Fruit fly (Drosophila melanogaster) whole organism, embryonic: Measurements from ENCODE around the gene nmdyn-D7.
A peak's percentile ranks its signal among the peaks of the same experiment; 100 is the strongest.

ENCODE experiments used
- B-H2 ChIP-seq: fragments of 200-800 bp; sonication (Bioruptor generic); optimal IDR thresholded peaks from 2 replicates; lab custom pipeline; 2018; ENCODE audit warnings: missing biosample characterization, mild to moderate bottlenecking, missing genetic modification characterization
- CG10274 ChIP-seq: fragments of 200-800 bp; sonication (Bioruptor generic); optimal IDR thresholded peaks from 3 replicates; lab custom pipeline; 2017; ENCODE audit warnings: missing biosample characterization, mild to moderate bottlenecking, missing genetic modification characterization
- CG10366 ChIP-seq: fragments of 200-800 bp; sonication (Bioruptor generic); IDR thresholded peaks from 2 replicates; pipeline ENCODE4 v1.3.6; 2022; ENCODE audit warnings: missing biosample characterization, missing genetic modification characterization
- CG12104 ChIP-seq: fragments of 200-800 bp; sonication (Bioruptor generic); optimal IDR thresholded peaks from 3 replicates; lab custom pipeline; 2016; ENCODE audit warnings: missing biosample characterization, missing genetic modification characterization
- CG13123 ChIP-seq: fragments of 200-800 bp; sonication (Bioruptor generic); optimal IDR thresholded peaks from 2 replicates; lab custom pipeline; 2016; ENCODE audit warnings: missing biosample characterization, missing genetic modification characterization
- CG13775 ChIP-seq: fragments of 200-800 bp; sonication (Bioruptor generic); optimal IDR thresholded peaks from 3 replicates; lab custom pipeline; 2017; ENCODE audit warnings: missing biosample characterization, mild to moderate bottlenecking, missing genetic modification characterization
- CG1529 ChIP-seq: fragments of 200-800 bp; sonication (Bioruptor generic); optimal IDR thresholded peaks from 3 replicates; lab custom pipeline; 2018; ENCODE audit warnings: missing biosample characterization, missing genetic modification characterization
- CG15514 ChIP-seq: fragments of 200-800 bp; sonication (Bioruptor generic); optimal IDR thresholded peaks from 3 replicates; lab custom pipeline; 2017; ENCODE audit warnings: missing biosample characterization, missing genetic modification characterization, mild to moderate bottlenecking, moderate library complexity, missing genetic modification reagents
- CG1602 ChIP-seq: fragments of 200-800 bp; sonication (Bioruptor generic); optimal IDR thresholded peaks from 3 replicates; lab custom pipeline; 2016; ENCODE audit warnings: missing biosample characterization, missing genetic modification characterization
- CG1647 ChIP-seq: fragments of 200-800 bp; sonication (Bioruptor generic); optimal IDR thresholded peaks from 3 replicates; lab custom pipeline; 2016; ENCODE audit warnings: missing biosample characterization, missing genetic modification characterization
- CG17612 ChIP-seq: fragments of 200-800 bp; sonication (Bioruptor generic); IDR thresholded peaks from 2 replicates; pipeline ENCODE4 v1.3.6; 2022; ENCODE audit warnings: missing biosample characterization, missing genetic modification characterization
- CG30431 ChIP-seq: fragments of 200-800 bp; sonication (Bioruptor generic); optimal IDR thresholded peaks from 2 replicates; lab custom pipeline; 2017; ENCODE audit warnings: missing biosample characterization, missing genetic modification characterization
- CG3065 ChIP-seq: fragments of 200-800 bp; sonication (Bioruptor generic); optimal IDR thresholded peaks from 2 replicates; lab custom pipeline; 2016; ENCODE audit warnings: missing biosample characterization, missing genetic modification characterization
- CG3838 ChIP-seq: fragments of 200-800 bp; sonication (Bioruptor generic); optimal IDR thresholded peaks from 3 replicates; lab custom pipeline; 2016; ENCODE audit warnings: missing biosample characterization, missing genetic modification characterization
- CG42726 ChIP-seq: fragments of 200-800 bp; sonication (Bioruptor generic); IDR thresholded peaks from 2 replicates; pipeline ENCODE4 v1.3.6; 2022; ENCODE audit warnings: missing biosample characterization, missing genetic modification characterization; ENCODE audit not compliant: partially characterized antibody
- CG5180 ChIP-seq: fragments of 200-800 bp; sonication (Bioruptor generic); optimal IDR thresholded peaks from 3 replicates; lab custom pipeline; 2017; ENCODE audit warnings: missing biosample characterization, missing genetic modification characterization, mild to moderate bottlenecking, moderate library complexity, missing genetic modification reagents
- CG5245 ChIP-seq: fragments of 200-800 bp; sonication (Bioruptor generic); optimal IDR thresholded peaks from 3 replicates; lab custom pipeline; 2016; ENCODE audit warnings: missing biosample characterization, missing genetic modification characterization
- CG6254 ChIP-seq: fragments of 200-800 bp; sonication (Bioruptor generic); optimal IDR thresholded peaks from 3 replicates; lab custom pipeline; 2017; ENCODE audit warnings: mild to moderate bottlenecking, missing biosample characterization, missing genetic modification reagents, missing genetic modification characterization
- CG6689 ChIP-seq: fragments of 200-800 bp; sonication (Bioruptor generic); IDR thresholded peaks from 2 replicates; pipeline ENCODE4 v1.3.6; 2022; ENCODE audit warnings: missing biosample characterization, missing genetic modification characterization
- CG7372 ChIP-seq: fragments of 200-800 bp; sonication (Bioruptor generic); IDR thresholded peaks from 2 replicates; pipeline ENCODE4 v1.3.6; 2022; ENCODE audit warnings: missing biosample characterization, missing genetic modification characterization
- CG8924 ChIP-seq: fragments of 200-800 bp; optimal IDR thresholded peaks from 3 replicates; lab custom pipeline; 2019; ENCODE audit warnings: missing biosample characterization, mild to moderate bottlenecking, missing genetic modification characterization, moderate library complexity
- CG9932 ChIP-seq: fragments of 200-800 bp; sonication (Bioruptor generic); IDR thresholded peaks from 2 replicates; pipeline ENCODE4 v1.3.6; 2022; ENCODE audit warnings: missing biosample characterization, missing genetic modification characterization
- Dbx ChIP-seq: fragments of 200-800 bp; sonication (Bioruptor generic); IDR thresholded peaks from 3 replicates; pipeline ENCODE4 v1.3.6; 2022; ENCODE audit warnings: missing biosample characterization, missing genetic modification characterization
- Deaf1 ChIP-seq: fragments of 200-800 bp; optimal IDR thresholded peaks from 3 replicates; lab custom pipeline; 2019; ENCODE audit warnings: missing biosample characterization, mild to moderate bottlenecking, missing genetic modification characterization, moderate library complexity
- E2f1 ChIP-seq: fragments of 200-800 bp; sonication (Bioruptor generic); IDR thresholded peaks from 2 replicates; pipeline ENCODE4 v1.3.6; 2022; ENCODE audit warnings: missing biosample characterization, missing genetic modification characterization
- E2f2 ChIP-seq: fragments of 200-800 bp; sonication (Bioruptor generic); IDR thresholded peaks from 2 replicates; pipeline ENCODE4 v1.3.6; 2022; ENCODE audit warnings: missing biosample characterization, missing genetic modification characterization
- GATAe ChIP-seq: fragments of 200-800 bp; sonication (Bioruptor generic); conservative IDR thresholded peaks from 2 replicates; pipeline ENCODE4 v1.3.6; 2022; ENCODE audit warnings: missing biosample characterization, missing genetic modification characterization
- Hmx ChIP-seq: fragments of 200-800 bp; sonication (Bioruptor generic); optimal IDR thresholded peaks from 2 replicates; lab custom pipeline; 2016; ENCODE audit warnings: missing biosample characterization, missing genetic modification characterization
- Hr39 ChIP-seq: fragments of >200 bp; optimal IDR thresholded peaks from 2 replicates; lab custom pipeline; 2017
- Lpt ChIP-seq: fragments of >200 bp; optimal IDR thresholded peaks from 2 replicates; lab custom pipeline; 2018; ENCODE audit warnings: missing biosample characterization, missing genetic modification characterization
- Meics ChIP-seq: fragments of 200-800 bp; sonication (Bioruptor generic); optimal IDR thresholded peaks from 2 replicates; lab custom pipeline; 2017; ENCODE audit warnings: missing biosample characterization, mild to moderate bottlenecking, missing genetic modification characterization
- NC2β ChIP-seq: fragments of 200-800 bp; sonication (Bioruptor generic); optimal IDR thresholded peaks from 2 replicates; lab custom pipeline; 2016; ENCODE audit warnings: missing biosample characterization, missing genetic modification characterization
- Pdp1 ChIP-seq, 2 experiments: fragments of 200-800 bp; sonication (Bioruptor generic); optimal IDR thresholded peaks; 3 replicates each; lab custom pipeline; 2016; ENCODE audit warnings: missing biosample characterization in 2 of 2, missing genetic modification characterization in 2 of 2, mild to moderate bottlenecking in 1 of 2, moderate library complexity in 1 of 2
- Rfx ChIP-seq: fragments of 200-800 bp; sonication (Bioruptor generic); IDR thresholded peaks from 2 replicates; pipeline ENCODE4 v1.3.6; 2022; ENCODE audit warnings: missing biosample characterization, missing genetic modification characterization
- Sry-β ChIP-seq: fragments of 200-800 bp; sonication (Bioruptor generic); optimal IDR thresholded peaks from 2 replicates; lab custom pipeline; 2018; ENCODE audit warnings: missing biosample characterization, mild to moderate bottlenecking, missing genetic modification characterization, moderate library complexity
- Tbp ChIP-seq: fragments of >200 bp; optimal IDR thresholded peaks from 2 replicates; lab custom pipeline; 2018; ENCODE audit warnings: missing biosample characterization, missing genetic modification characterization
- crol ChIP-seq: fragments of 200-800 bp; sonication (Bioruptor generic); IDR thresholded peaks from 2 replicates; pipeline ENCODE4 v1.3.6; 2022; ENCODE audit warnings: missing biosample characterization, missing genetic modification characterization
- fd102C ChIP-seq: fragments of 200-800 bp; sonication (Bioruptor generic); optimal IDR thresholded peaks from 2 replicates; lab custom pipeline; 2018; ENCODE audit warnings: missing biosample characterization, mild to moderate bottlenecking, missing genetic modification characterization, moderate library complexity
- fu2 ChIP-seq: fragments of 200-800 bp; sonication (Bioruptor generic); optimal IDR thresholded peaks from 2 replicates; lab custom pipeline; 2016; ENCODE audit warnings: missing biosample characterization, missing genetic modification characterization
- ham ChIP-seq: fragments of 200-800 bp; sonication (Bioruptor generic); IDR thresholded peaks from 2 replicates; pipeline ENCODE4 v1.3.6; 2022; ENCODE audit warnings: missing biosample characterization, missing genetic modification characterization
- her ChIP-seq: fragments of 200-800 bp; sonication (Bioruptor generic); optimal IDR thresholded peaks from 2 replicates; lab custom pipeline; 2016; ENCODE audit warnings: missing biosample characterization, missing genetic modification characterization
- ind ChIP-seq: fragments of 200-800 bp; sonication (Bioruptor generic); optimal IDR thresholded peaks from 3 replicates; lab custom pipeline; 2016; ENCODE audit warnings: missing biosample characterization, missing genetic modification characterization
- knrl ChIP-seq: fragments of 200-800 bp; sonication (Bioruptor generic); IDR thresholded peaks from 3 replicates; pipeline ENCODE4 v1.3.6; 2022; ENCODE audit warnings: missing biosample characterization, missing genetic modification characterization; ENCODE audit not compliant: partially characterized antibody
- nau ChIP-seq: fragments of 200-800 bp; sonication (Bioruptor generic); optimal IDR thresholded peaks from 3 replicates; lab custom pipeline; 2017; ENCODE audit warnings: missing biosample characterization, mild to moderate bottlenecking, missing genetic modification characterization, missing genetic modification reagents
- oc ChIP-seq: fragments of 200-800 bp; sonication (Bioruptor generic); optimal IDR thresholded peaks from 2 replicates; lab custom pipeline; 2018; ENCODE audit warnings: missing biosample characterization, mild to moderate bottlenecking, missing genetic modification characterization, moderate library complexity
- pfk ChIP-seq: fragments of 200-800 bp; sonication (Bioruptor generic); optimal IDR thresholded peaks from 2 replicates; lab custom pipeline; 2018; ENCODE audit warnings: missing biosample characterization, mild to moderate bottlenecking, missing genetic modification characterization, moderate library complexity
- pnt ChIP-seq: fragments of 200-800 bp; sonication (Bioruptor generic); optimal IDR thresholded peaks from 3 replicates; lab custom pipeline; 2016; ENCODE audit warnings: missing biosample characterization, missing genetic modification characterization
- scrt ChIP-seq: fragments of 200-800 bp; sonication (Bioruptor generic); optimal IDR thresholded peaks from 2 replicates; lab custom pipeline; 2018; ENCODE audit warnings: missing biosample characterization, mild to moderate bottlenecking, missing genetic modification characterization, moderate library complexity
- seq ChIP-seq: fragments of 200-800 bp; sonication (Bioruptor generic); IDR thresholded peaks from 2 replicates; pipeline ENCODE4 v1.3.6; 2022; ENCODE audit warnings: missing biosample characterization, missing genetic modification characterization
- slou ChIP-seq: fragments of 200-800 bp; sonication (Bioruptor generic); optimal IDR thresholded peaks from 3 replicates; lab custom pipeline; 2016; ENCODE audit warnings: missing biosample characterization, missing genetic modification characterization
- stwl ChIP-seq: fragments of 200-800 bp; sonication (Bioruptor generic); optimal IDR thresholded peaks from 3 replicates; lab custom pipeline; 2018; ENCODE audit warnings: missing biosample characterization, mild to moderate bottlenecking, missing genetic modification characterization, moderate library complexity
- toy ChIP-seq: fragments of 200-800 bp; sonication (Bioruptor generic); IDR thresholded peaks from 2 replicates; pipeline ENCODE4 v1.3.6; 2022; ENCODE audit warnings: missing biosample characterization, missing genetic modification characterization

Gene nmdyn-D7

DNA sequence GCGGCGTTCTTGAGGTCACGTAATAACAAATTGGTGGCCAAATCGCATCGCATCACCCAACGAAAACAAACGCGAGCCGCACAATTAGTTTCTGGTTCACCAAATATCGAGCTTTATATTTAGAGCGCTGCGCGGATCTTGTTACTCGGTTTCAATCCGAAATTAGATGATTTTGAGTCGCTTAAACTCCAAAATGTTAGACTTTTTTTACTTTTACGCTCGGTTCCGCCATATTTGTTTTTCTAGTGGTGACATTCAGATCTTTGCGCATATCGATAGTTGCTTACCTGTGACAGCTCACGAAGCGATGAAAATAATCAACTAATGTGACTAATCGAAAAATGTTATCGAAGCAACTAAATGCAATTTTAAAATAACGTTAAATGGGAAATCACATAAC lies 42.4 kb upstream of the nmdyn-D7 start, which contains the start of gene Scm (continued):
- TF ChIP-seq CG1529 (GFP tag; lab: Kevin White, UChicago) (no peak), fd102C (no peak), Lpt (no peak), nau (no peak), CG6689 (GFP tag; lab: Robert Waterston, UW) (no peak), E2f2 (GFP tag; lab: Robert Waterston, UW) (peak; percentile 71), CG13775 (GFP tag; lab: Kevin White, UChicago) (peak; percentile 1), CG30431 (GFP tag; lab: Kevin White, UChicago) (no peak), CG13123 (no peak), CG3838 (no peak), CG5245 (GFP tag; lab: Kevin White, UChicago) (no peak), CG15514 (peak; percentile 63), Meics (no peak), stwl (peak; percentile 100), Hr39 (lab: Kevin White, UChicago) (no peak), CG10274 (GFP tag; lab: Kevin White, UChicago) (no peak), seq (GFP tag; lab: Robert Waterston, UW) (no peak), oc (no peak), Tbp (GFP tag; lab: Kevin White, UChicago) (no peak), NC2β (GFP tag; lab: Kevin White, UChicago) (peak; percentile 3), Pdp1 (GFP tag; optimal IDR thresholded peaks at IDR 0.05; lab: Kevin White, UChicago) (peak in 1 of 2 experiments; percentile 89), CG12104 (GFP tag; lab: Kevin White, UChicago) (no peak), her (GFP tag; lab: Kevin White, UChicago) (no peak), CG1647 (GFP tag; lab: Kevin White, UChicago) (no peak), CG8924 (peak; percentile 39), toy (no peak), CG17612 (GFP tag; lab: Robert Waterston, UW) (no peak), pnt (GFP tag; lab: Kevin White, UChicago) (no peak), CG9932 (GFP tag; lab: Robert Waterston, UW) (no peak), CG10366 (GFP tag; lab: Robert Waterston, UW) (no peak), CG1602 (GFP tag; lab: Kevin White, UChicago) (no peak), Dbx (GFP tag; lab: Robert Waterston, UW) (no peak), B-H2 (GFP tag; lab: Kevin White, UChicago) (no peak)

DNA sequence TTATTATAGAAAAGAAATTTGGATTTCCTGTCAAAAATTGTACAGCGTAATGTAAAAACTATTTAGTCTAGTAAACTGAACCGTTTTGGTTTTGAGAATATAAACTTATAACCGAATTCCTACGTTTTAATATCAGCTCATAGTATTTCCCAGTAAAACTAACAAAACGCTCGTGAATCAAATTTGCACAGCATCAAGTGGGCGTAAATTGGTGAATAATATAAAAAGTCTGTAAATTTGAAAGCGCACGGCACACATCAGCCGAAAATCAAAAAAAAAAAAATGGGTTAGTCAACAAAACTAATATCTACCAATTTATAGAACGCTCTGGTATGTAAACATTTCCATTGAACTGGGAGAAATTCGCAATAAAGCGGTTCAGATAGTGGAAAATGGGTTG lies 41.9 kb upstream of the nmdyn-D7 start, which contains the start of gene Dh44:
Gene Dh44 (plus strand): TSS at position 301 of the 400 bp plus-strand sequence.
- TF ChIP-seq CG42726 (GFP tag; lab: Robert Waterston, UW) (peak; percentile 7; the same call in 1 of the 2 replicates), CG5180 (GFP tag; lab: Kevin White, UChicago) (no peak), Sry-β (GFP tag; lab: Kevin White, UChicago) (no peak), knrl (GFP tag; lab: Robert Waterston, UW) (no peak)

dm6 chr3R:9640313-9640712 lies 39.4 kb upstream of the nmdyn-D7 start:
- no peak for TF ChIP-seq Hmx (GFP tag; lab: Kevin White, UChicago)
- TF ChIP-seq fu2 (GFP tag; lab: Kevin White, UChicago) = no peak
- TF ChIP-seq GATAe (GFP tag; lab: Robert Waterston, UW) = no peak
- TF ChIP-seq CG3065 (GFP tag; lab: Kevin White, UChicago) = no peak
- TF ChIP-seq CG7372 (GFP tag; lab: Robert Waterston, UW) = no peak
- TF ChIP-seq scrt (GFP tag; lab: Kevin White, UChicago) = peak; percentile 83
- no peak for TF ChIP-seq ham (GFP tag; lab: Robert Waterston, UW)
- no peak for TF ChIP-seq slou
- TF ChIP-seq Deaf1 (tag; lab: Kevin White, UChicago) = peak; percentile 93
- no peak for TF ChIP-seq CG17612 (GFP tag; lab: Robert Waterston, UW)
- TF ChIP-seq CG6254 = no peak
- no peak for TF ChIP-seq crol (GFP tag; lab: Robert Waterston, UW)
- 0 out of 2 replicates have a peak, but pooled peaks have one; percentile 4 for TF ChIP-seq Rfx (GFP tag; lab: Robert Waterston, UW)
- no peak for TF ChIP-seq E2f1 (GFP tag; lab: Robert Waterston, UW)
- TF ChIP-seq pfk = no peak
- no peak for TF ChIP-seq ind (GFP tag; lab: Kevin White, UChicago)
